Worm (Caenorhabditis elegans) whole organism, L4/young adult: ENCODE results near the gene clec-36.

Experiments
- W03F9.2 ChIP-seq: fragments of 150-350 bp; optimal IDR thresholded peaks from 2 replicates; lab custom pipeline; 2014; ENCODE audit warnings: missing biosample characterization, missing genetic modification characterization
- dao-5 ChIP-seq: sonication (generic microtip); optimal IDR thresholded peaks from 2 replicates; lab custom pipeline; 2016; ENCODE audit warnings: missing genotype, missing genetic modification characterization, moderate library complexity, missing compliant biosample characterization
- him-1 ChIP-seq: sonication (generic microtip); optimal IDR thresholded peaks from 2 replicates; lab custom pipeline; 2016; ENCODE audit warnings: missing genotype, missing genetic modification reagents, missing genetic modification characterization, missing compliant biosample characterization

Gene clec-36

DNA sequence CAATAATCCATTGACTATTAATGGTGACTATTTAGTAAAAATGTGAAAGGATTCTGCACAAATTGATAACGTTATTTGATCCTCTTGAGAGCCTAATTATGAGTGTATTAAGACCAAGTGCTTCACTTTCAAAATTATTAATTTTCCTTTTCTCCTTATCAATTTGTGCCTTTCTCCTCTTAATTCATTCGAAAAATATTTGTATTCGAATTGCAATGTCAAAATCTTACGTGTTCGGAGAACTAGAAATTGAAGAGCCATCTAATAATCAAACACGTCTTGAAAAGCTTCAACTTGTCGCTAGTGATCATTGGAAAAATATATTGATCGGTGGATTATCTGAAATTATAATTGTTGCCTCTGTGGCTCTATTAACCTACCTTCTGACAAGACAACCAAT lies at the start of gene clec-36, which contains the start of gene clec-26:
Gene clec-36, minus strand, starts transcription at position 101 of the 400 bp plus-strand sequence.
Gene clec-26, plus strand, starts transcription at position 114 of the 400 bp plus-strand sequence.
- no peak for TF ChIP-seq him-1 (tag; lab: Kevin White, UChicago)
- TF ChIP-seq dao-5 (tag; lab: Kevin White, UChicago): no peak
- TF ChIP-seq W03F9.2: no peak

DNA sequence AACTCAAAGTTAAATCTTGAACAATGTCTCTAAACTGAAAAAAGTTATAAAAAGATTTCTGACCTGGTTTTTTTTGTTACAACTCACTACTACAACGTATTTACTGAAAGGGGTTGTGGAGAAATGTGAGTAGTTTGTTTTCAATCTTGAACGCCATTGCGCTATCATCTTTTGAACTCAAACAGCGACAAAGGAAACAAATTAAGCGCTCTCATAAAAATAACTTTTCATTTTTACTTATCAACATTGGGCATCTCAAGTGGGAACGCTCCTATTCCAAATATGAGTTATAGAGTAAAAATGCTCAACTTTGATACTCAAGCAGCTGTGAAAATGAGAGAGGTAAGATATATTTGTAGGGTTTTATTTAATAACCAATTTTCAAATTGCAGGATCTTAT lies 45.0 kb upstream of the clec-36 start, which contains the start of gene F09C6.15:
Gene F09C6.15, plus strand, starts transcription at position 301 of the 400 bp plus-strand sequence.
- no peak for TF ChIP-seq W03F9.2

DNA sequence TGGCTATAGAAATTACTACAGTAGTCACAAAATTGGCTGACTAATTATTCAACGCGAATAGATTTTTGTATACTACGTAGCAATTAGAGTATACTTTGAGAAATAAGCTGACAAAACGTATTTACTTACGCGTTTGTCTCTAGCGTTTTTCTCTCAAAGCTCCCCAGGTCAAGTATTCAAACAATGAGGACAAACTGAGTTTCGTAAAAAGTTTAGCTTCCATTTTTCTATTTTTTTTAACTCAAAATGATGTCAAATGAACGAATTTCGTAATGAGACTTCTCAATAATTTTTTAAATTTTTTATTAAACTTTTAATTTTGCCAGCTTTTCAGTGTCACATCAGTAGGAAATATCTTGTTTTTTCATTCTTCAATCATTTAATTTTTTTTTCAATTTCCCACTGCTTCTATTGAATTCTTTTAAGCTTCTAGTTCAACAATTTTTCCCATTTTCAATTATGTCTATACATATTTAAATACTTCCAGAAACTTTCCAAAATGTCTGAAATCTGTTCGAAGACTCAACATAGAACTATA lies 40.5 kb upstream of the clec-36 start, which contains the start of the genes ifas-2 and fbxa-44:
Gene ifas-2, minus strand, starts transcription at position 101 of the 538 bp plus-strand sequence.
Gene fbxa-44, plus strand, starts transcription at position 488 of the 538 bp plus-strand sequence.
- TF ChIP-seq him-1 (tag; lab: Kevin White, UChicago): no peak
- no peak for TF ChIP-seq W03F9.2
- no peak for TF ChIP-seq dao-5 (tag; lab: Kevin White, UChicago)

DNA sequence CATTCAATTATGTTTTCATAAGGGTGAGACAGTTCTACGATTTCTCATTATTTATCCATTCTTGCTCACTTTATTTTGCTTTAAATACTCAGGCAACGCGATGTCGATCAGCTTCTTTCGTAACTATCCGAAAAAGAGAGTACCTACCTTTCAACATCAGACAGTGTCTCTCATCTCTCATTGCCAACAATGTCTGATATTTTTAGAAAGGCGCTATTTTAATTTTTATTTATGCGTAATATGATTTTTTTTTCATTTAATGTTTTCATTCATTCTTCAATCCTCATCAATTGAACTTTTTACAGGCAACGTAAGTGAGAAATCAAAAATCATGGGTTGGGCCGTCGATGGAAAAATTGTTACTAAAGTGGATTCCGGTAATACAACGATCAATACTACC lies 36.3 kb upstream of the clec-36 start, which contains the start of gene F09C6.13:
Gene F09C6.13, plus strand, starts transcription at position 301 of the 400 bp plus-strand sequence.
- TF ChIP-seq him-1 (tag; lab: Kevin White, UChicago) (no peak), W03F9.2 (no peak), dao-5 (tag; lab: Kevin White, UChicago) (no peak)

DNA sequence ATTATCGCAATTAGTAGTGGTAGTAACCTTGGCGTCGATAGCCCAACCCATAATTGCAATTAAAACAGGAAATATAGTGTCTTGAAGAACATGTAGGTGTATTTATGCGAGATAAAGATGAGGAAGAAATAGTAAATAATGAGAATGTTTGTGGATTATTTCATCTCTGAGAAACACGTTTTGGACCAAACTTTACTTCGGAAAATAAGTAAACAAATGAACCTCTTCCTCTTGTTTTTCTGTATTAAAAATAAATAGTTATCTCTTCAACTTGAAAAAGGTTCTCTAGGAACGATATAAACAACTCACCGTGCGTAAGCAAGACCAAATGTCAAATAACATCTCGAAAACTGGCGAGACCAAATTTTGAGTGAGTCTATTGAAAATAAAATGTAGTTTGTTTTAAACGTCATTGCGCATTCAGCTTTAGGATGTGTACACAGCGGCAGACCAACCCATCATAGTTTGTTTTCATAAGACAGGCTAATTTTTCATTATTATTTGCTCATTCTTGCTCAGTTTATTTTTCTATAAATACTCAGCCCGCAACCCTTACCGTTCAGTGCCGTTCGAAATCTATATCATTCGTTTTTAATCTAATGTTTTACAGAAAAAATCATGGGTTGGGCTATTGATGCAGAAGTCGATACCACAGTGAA lies 34.0 kb upstream of the clec-36 start, which contains the start of the genes F09C6.11 and F09C6.12:
Gene F09C6.11, minus strand, starts transcription at position 51 of the 659 bp plus-strand sequence.
Gene F09C6.12, plus strand, starts transcription at position 609 of the 659 bp plus-strand sequence.
- TF ChIP-seq W03F9.2 (no peak), dao-5 (tag; lab: Kevin White, UChicago) (no peak), him-1 (tag; lab: Kevin White, UChicago) (no peak)

DNA sequence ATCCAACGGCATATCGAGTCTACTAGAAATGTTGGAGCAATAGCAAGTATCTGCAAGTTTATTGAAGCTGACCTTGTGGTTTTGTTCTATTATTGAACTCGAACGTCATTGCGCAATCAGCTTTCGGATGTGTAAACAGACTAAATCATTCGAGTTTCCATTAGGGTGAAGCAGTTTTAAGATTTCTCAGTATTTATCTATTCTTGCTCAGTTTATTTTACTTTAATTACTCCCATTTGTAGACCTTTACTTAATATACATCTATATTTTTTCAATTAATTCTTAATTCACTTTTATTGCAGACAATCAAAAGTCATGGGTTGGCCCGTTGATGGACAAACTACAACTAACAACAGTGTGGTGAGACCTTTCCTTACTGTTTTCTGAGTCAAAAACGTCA lies 32.3 kb upstream of the clec-36 start, which contains the start of gene F09C6.14:
Gene F09C6.14, plus strand, starts transcription at position 301 of the 400 bp plus-strand sequence.
- TF ChIP-seq him-1 (tag; lab: Kevin White, UChicago) (no peak), dao-5 (tag; lab: Kevin White, UChicago) (no peak), W03F9.2 (no peak)

DNA sequence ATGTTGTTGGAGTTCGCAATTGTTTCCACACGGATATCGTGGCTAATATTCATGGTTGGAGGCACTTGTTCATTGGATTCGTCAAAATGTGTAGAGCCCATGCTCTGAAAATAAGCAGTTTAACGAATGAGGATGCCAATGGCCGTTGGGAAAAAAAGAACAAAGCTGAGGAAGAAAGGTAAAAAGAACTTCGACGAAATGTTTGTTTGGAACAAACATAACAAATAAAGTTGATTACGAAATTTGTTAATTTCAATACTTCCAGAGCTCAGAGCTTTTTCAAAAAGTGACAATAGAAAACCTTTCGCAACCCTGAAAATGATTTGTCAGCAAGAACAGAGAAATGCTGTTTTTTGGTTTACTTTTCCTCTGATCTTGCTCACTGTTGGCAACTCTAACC lies 31.7 kb upstream of the clec-36 start, which contains the start of gene F09C6.3:
Gene F09C6.3, minus strand, starts transcription at position 101 of the 400 bp plus-strand sequence.
- TF ChIP-seq dao-5 (tag; lab: Kevin White, UChicago) (no peak), W03F9.2 (no peak), him-1 (tag; lab: Kevin White, UChicago) (no peak)

DNA sequence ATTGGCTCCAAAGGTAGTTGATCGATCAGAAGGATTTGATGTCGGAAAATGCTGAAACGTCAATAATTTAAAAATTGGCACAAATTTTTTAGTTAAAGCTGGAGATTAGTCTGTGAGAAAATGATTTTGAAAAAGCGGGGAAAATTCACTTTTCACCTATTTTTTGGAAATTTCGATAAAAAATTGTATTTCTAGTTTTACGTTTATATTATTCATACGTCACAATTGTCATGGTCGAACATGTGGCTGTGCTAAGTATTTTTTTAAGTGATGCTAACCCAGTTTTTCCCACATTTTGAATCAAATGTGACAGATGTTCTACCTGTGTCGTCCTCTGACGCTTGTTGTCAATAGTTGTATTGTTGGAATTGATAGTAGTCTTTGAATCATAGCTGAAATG lies 31.1 kb upstream of the clec-36 start:
- no peak for TF ChIP-seq W03F9.2
- no peak for TF ChIP-seq dao-5 (tag; lab: Kevin White, UChicago)

DNA sequence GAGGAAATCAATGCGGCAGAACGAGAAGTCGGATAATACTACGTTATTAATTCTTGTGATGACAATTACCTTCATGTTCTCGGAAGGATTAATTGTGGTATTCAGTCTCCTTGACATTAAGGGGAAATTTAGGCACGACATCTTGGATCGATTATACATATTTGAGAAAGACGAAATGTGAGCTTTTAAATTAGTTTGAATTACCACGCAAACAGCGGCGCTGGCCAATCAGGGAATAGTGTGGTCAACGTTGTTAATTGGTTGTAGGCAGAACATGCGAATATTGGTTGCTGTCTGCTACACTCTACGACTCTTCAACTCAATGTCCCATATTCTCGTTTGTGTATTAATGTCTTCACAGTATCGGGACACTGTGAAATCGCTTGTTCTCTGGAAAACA lies 26.6 kb upstream of the clec-36 start, which contains the start of gene F49A5.10:
Gene F49A5.10, plus strand, starts transcription at position 301 of the 400 bp plus-strand sequence.
- no peak for TF ChIP-seq dao-5 (tag; lab: Kevin White, UChicago)
- no peak for TF ChIP-seq W03F9.2
- TF ChIP-seq him-1 (tag; lab: Kevin White, UChicago): no peak

DNA sequence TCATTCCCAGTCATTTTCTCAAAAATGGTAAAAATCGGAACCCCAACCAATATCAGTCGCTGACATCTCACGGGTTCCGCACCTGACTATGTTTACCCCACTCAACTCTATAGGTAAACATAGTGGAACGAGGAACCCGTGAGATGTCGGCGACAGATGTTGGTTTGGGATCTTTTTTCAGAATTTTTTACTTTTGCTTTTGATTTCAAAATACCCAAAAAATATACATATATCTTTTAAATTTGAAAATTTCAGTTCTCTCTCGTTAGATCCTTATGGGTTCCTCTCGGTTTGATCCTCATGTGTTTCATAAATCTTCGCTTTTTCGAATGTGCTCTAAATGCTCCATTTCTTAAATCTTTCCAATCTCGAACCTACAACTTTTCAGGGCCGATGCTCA lies 25.2 kb upstream of the clec-36 start, which contains the start of gene srw-23:
Gene srw-23, plus strand, starts transcription at position 301 of the 400 bp plus-strand sequence.
- TF ChIP-seq dao-5 (tag; lab: Kevin White, UChicago) (no peak), him-1 (tag; lab: Kevin White, UChicago) (no peak), W03F9.2 (no peak)

DNA sequence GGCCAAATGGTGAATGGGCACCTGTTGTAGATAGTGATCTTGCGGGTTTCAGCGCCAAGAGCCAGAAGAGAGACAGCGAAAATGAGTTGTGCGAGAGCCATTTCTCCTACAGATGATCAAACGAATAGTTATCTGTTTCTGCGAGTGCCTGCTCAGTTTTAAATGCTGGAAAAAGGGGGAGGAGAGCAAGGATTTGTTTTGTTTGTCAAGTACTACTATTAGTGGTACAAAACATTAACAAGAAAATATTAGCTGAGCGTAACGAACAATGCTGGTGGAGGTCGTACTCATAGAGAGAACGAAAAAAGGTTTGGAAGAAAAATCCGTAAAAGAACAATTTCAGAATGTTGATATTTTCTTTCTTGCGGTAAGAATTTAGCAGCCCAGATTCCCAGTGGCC lies 23.0 kb upstream of the clec-36 start, which contains the start of gene thn-4:
Gene thn-4, minus strand, starts transcription at position 101 of the 400 bp plus-strand sequence.
- TF ChIP-seq W03F9.2: no peak
- TF ChIP-seq dao-5 (tag; lab: Kevin White, UChicago): no peak
- no peak for TF ChIP-seq him-1 (tag; lab: Kevin White, UChicago)

DNA sequence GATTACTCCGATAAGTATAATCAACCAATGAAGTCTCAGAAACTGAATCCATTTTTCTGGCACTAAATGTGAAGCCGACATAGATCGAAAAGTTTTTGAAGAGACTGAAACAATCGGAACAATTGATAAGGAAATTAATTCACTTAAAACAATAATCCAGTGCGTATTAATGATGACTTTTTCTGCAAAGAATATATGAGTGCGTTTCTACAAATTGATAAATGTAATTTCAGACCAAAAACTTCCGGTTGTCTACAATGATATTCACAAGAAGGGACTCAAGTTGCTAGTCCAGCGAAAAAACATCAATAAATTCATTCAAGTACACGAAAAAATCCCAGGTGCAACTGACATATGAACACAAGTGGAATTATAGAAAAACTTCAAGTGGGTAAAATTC lies 21.3 kb upstream of the clec-36 start, which contains the start of gene clec-33:
Gene clec-33, minus strand, starts transcription at position 101 of the 400 bp plus-strand sequence.
- TF ChIP-seq him-1 (tag; lab: Kevin White, UChicago) (no peak), W03F9.2 (no peak), dao-5 (tag; lab: Kevin White, UChicago) (no peak)

DNA sequence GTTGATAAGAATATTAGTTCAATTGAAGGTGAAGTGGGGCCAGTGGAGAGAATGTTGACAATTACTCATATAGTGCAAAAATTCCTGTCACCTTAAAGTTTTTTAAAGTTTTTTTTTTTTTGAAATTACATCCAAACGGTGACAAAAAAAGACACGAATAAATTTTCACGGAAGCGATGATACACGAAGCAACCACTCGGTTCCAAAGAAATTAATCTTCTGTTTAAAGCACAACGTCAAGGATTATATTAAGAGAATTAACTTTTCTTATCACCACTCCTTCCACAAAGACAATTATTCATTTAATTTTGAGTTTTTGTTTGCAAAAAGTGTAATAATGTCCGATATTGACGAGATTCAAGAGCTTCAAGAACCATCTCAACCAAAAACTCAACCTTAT lies 17.0 kb upstream of the clec-36 start, which contains the start of gene clec-28:
Gene clec-28, plus strand, starts transcription at position 301 of the 400 bp plus-strand sequence.
- no peak for TF ChIP-seq him-1 (tag; lab: Kevin White, UChicago)
- TF ChIP-seq dao-5 (tag; lab: Kevin White, UChicago): no peak
- no peak for TF ChIP-seq W03F9.2

DNA sequence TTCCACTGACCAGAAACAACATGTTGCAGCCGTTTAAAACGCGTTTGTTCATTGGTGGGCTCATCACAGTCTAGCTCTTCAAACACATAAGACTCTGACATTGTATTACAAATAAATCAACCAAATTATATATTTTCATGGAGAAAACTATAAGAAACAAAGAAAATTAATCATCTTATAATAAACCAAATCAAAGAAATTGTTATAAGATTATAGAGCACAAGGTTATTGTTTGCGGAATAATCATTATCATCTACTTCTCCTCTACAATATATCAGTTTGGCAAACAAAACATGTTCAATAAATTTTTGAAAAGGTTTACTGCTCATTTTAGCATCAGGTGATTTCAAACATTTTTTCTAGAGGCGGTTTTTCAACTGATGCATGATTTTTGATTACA lies 13.3 kb upstream of the clec-36 start, which contains the start of the genes clec-32 and clec-24:
Gene clec-32, minus strand, starts transcription at position 101 of the 400 bp plus-strand sequence.
Gene clec-24, plus strand, starts transcription at position 294 of the 400 bp plus-strand sequence.
- TF ChIP-seq him-1 (tag; lab: Kevin White, UChicago) (no peak), dao-5 (tag; lab: Kevin White, UChicago) (no peak), W03F9.2 (no peak)
